Worm (Caenorhabditis elegans) whole organism, late embryonic: ENCODE data around the gene aqp-8.

Experiments
- C08G9.2 ChIP-seq: sonication (generic microtip); optimal IDR thresholded peaks from 2 replicates; lab custom pipeline; 2016; ENCODE audit warnings: mild to moderate bottlenecking, missing genetic modification characterization, moderate library complexity, missing compliant biosample characterization
- C38D4.7 ChIP-seq: fragments of 200-800 bp; sonication (Bioruptor generic); optimal IDR thresholded peaks from 2 replicates; lab custom pipeline; 2018; ENCODE audit warnings: mild to moderate bottlenecking, missing genetic modification characterization, moderate library complexity, missing compliant biosample characterization
- F13H6.1 ChIP-seq: sonication (generic microtip); optimal IDR thresholded peaks from 2 replicates; lab custom pipeline; 2016; ENCODE audit warnings: missing genetic modification characterization, missing compliant biosample characterization
- K02D7.2 ChIP-seq: sonication (generic microtip); optimal IDR thresholded peaks from 2 replicates; lab custom pipeline; 2017; ENCODE audit warnings: mild to moderate bottlenecking, missing genetic modification characterization, missing compliant biosample characterization
- K09A11.1 ChIP-seq: sonication (generic microtip); optimal IDR thresholded peaks from 2 replicates; lab custom pipeline; 2017; ENCODE audit warnings: antibody characterized with exemption, mild to moderate bottlenecking, missing genetic modification characterization, missing compliant biosample characterization; ENCODE audit not compliant: insufficient read depth
- Y22D7AL.16 ChIP-seq: sonication (generic microtip); optimal IDR thresholded peaks from 2 replicates; lab custom pipeline; 2016; ENCODE audit warnings: missing genetic modification characterization, missing compliant biosample characterization
- ceh-14 ChIP-seq: sonication (generic microtip); optimal IDR thresholded peaks from 2 replicates; lab custom pipeline; 2016; ENCODE audit warnings: missing genotype, missing genetic modification characterization, missing compliant biosample characterization
- ceh-18 ChIP-seq: sonication (generic microtip); optimal IDR thresholded peaks from 2 replicates; lab custom pipeline; 2016; ENCODE audit warnings: missing genetic modification characterization, missing compliant biosample characterization
- ceh-2 ChIP-seq: sonication (generic microtip); optimal IDR thresholded peaks from 2 replicates; lab custom pipeline; 2016; ENCODE audit warnings: missing genotype, missing genetic modification characterization, missing compliant biosample characterization
- ceh-31 ChIP-seq: sonication (generic microtip); optimal IDR thresholded peaks from 2 replicates; lab custom pipeline; 2016; ENCODE audit warnings: missing genetic modification characterization, missing compliant biosample characterization
- ceh-48 ChIP-seq: sonication (generic microtip); optimal IDR thresholded peaks from 2 replicates; lab custom pipeline; 2016; ENCODE audit warnings: missing genetic modification characterization, inconsistent platforms, missing compliant biosample characterization
- ceh-6 ChIP-seq: fragments of 200-800 bp; sonication (Bioruptor generic); optimal IDR thresholded peaks from 2 replicates; lab custom pipeline; 2018; ENCODE audit warnings: mild to moderate bottlenecking, missing genetic modification characterization, missing compliant biosample characterization
- ceh-9 ChIP-seq: sonication (generic microtip); optimal IDR thresholded peaks from 2 replicates; lab custom pipeline; 2016; ENCODE audit warnings: mild to moderate bottlenecking, missing genetic modification characterization, inconsistent platforms, missing compliant biosample characterization
- dmd-4 ChIP-seq: sonication (generic microtip); optimal IDR thresholded peaks from 2 replicates; lab custom pipeline; 2016; ENCODE audit warnings: borderline replicate concordance, missing genetic modification characterization, missing compliant biosample characterization
- dve-1 ChIP-seq: sonication (generic microtip); optimal IDR thresholded peaks from 2 replicates; lab custom pipeline; 2017; ENCODE audit warnings: antibody characterized with exemption, mild to moderate bottlenecking, missing genetic modification characterization, missing compliant biosample characterization
- elt-2 ChIP-seq: sonication (generic microtip); optimal IDR thresholded peaks from 2 replicates; lab custom pipeline; 2016; ENCODE audit warnings: missing genetic modification reagents, missing genetic modification characterization, missing compliant biosample characterization
- fax-1 ChIP-seq: sonication (generic microtip); optimal IDR thresholded peaks from 2 replicates; lab custom pipeline; 2016; ENCODE audit warnings: missing genotype, missing genetic modification characterization, missing compliant biosample characterization
- fkh-10 ChIP-seq: fragments of 150-350 bp; optimal IDR thresholded peaks from 2 replicates; lab custom pipeline; 2014; ENCODE audit warnings: missing biosample characterization, missing genetic modification reagents, missing genetic modification characterization
- gmeb-2 ChIP-seq: sonication (generic microtip); optimal IDR thresholded peaks from 2 replicates; lab custom pipeline; 2016; ENCODE audit warnings: missing genetic modification characterization, inconsistent platforms, missing compliant biosample characterization
- hlh-13 ChIP-seq: fragments of 200-800 bp; sonication (Bioruptor generic); optimal IDR thresholded peaks from 2 replicates; lab custom pipeline; 2018; ENCODE audit warnings: mild to moderate bottlenecking, missing genetic modification characterization, missing compliant biosample characterization
- lim-6 ChIP-seq: sonication (generic microtip); optimal IDR thresholded peaks from 2 replicates; lab custom pipeline; 2016; ENCODE audit warnings: missing genetic modification characterization, missing compliant biosample characterization
- lin-11 ChIP-seq: fragments of 200-800 bp; sonication (Bioruptor generic); optimal IDR thresholded peaks from 2 replicates; lab custom pipeline; 2018; ENCODE audit warnings: mild to moderate bottlenecking, missing genetic modification characterization, missing compliant biosample characterization
- nhr-11 ChIP-seq: fragments of 150-350 bp; optimal IDR thresholded peaks from 2 replicates; lab custom pipeline; 2014; ENCODE audit warnings: missing biosample characterization, missing genetic modification characterization
- nhr-232 ChIP-seq: sonication (generic microtip); optimal IDR thresholded peaks from 2 replicates; lab custom pipeline; 2016; ENCODE audit warnings: missing genetic modification characterization, missing compliant biosample characterization
- odd-2 ChIP-seq: sonication (generic microtip); optimal IDR thresholded peaks from 2 replicates; lab custom pipeline; 2017; ENCODE audit warnings: antibody characterized with exemption, mild to moderate bottlenecking, missing genetic modification characterization, missing compliant biosample characterization
- pag-3 ChIP-seq: sonication (generic microtip); optimal IDR thresholded peaks from 2 replicates; lab custom pipeline; 2016; ENCODE audit warnings: missing compliant biosample characterization, missing genetic modification characterization, borderline replicate concordance
- pros-1 ChIP-seq: fragments of 150-350 bp; optimal IDR thresholded peaks from 2 replicates; lab custom pipeline; 2014; ENCODE audit warnings: missing biosample characterization, missing genetic modification reagents, missing genetic modification characterization
- rnt-1 ChIP-seq: sonication (generic microtip); optimal IDR thresholded peaks from 2 replicates; lab custom pipeline; 2016; ENCODE audit warnings: missing genetic modification characterization, missing compliant biosample characterization
- sdc-2 ChIP-seq: sonication (generic microtip); optimal IDR thresholded peaks from 2 replicates; lab custom pipeline; 2016; ENCODE audit warnings: missing genotype, missing genetic modification characterization, missing compliant biosample characterization
- sox-2 ChIP-seq: fragments of 200-800 bp; sonication (Bioruptor generic); IDR thresholded peaks from 2 replicates; pipeline ENCODE4 v1.3.6; 2022; ENCODE audit warnings: missing genetic modification reagents, missing genetic modification characterization, missing compliant biosample characterization
- sox-4 ChIP-seq: sonication (generic microtip); optimal IDR thresholded peaks from 2 replicates; lab custom pipeline; 2017; ENCODE audit warnings: mild to moderate bottlenecking, missing genetic modification characterization, inconsistent platforms, missing compliant biosample characterization
- tbx-2 ChIP-seq: sonication (generic microtip); optimal IDR thresholded peaks from 2 replicates; lab custom pipeline; 2016; ENCODE audit warnings: missing genetic modification characterization, missing compliant biosample characterization
- tbx-7 ChIP-seq: sonication (generic microtip); optimal IDR thresholded peaks from 2 replicates; lab custom pipeline; 2016; ENCODE audit warnings: missing genotype, missing genetic modification characterization, missing compliant biosample characterization
- ttx-3 ChIP-seq: sonication (generic microtip); optimal IDR thresholded peaks from 2 replicates; lab custom pipeline; 2016; ENCODE audit warnings: missing genetic modification reagents, missing genetic modification characterization, missing compliant biosample characterization
- unc-3 ChIP-seq, 2 experiments: fragments of 200-800 bp in 1 of 2; sonication (Bioruptor generic) in 1 of 2; sonication (generic microtip) in 1 of 2; conservative IDR thresholded peaks in 1 of 2; optimal IDR thresholded peaks in 1 of 2; 2 replicates each; pipeline versions ENCODE4 v1.3.6 to Lab custom; 2016 to 2022; ENCODE audit warnings: missing compliant biosample characterization in 2 of 2, missing genetic modification characterization in 2 of 2, missing genetic modification reagents in 1 of 2
- unc-42 ChIP-seq: sonication (generic microtip); optimal IDR thresholded peaks from 2 replicates; lab custom pipeline; 2016; ENCODE audit warnings: missing genotype, missing genetic modification characterization, missing compliant biosample characterization
- unc-55 ChIP-seq: sonication (generic microtip); optimal IDR thresholded peaks from 2 replicates; lab custom pipeline; 2017; ENCODE audit warnings: missing biosample characterization, missing genetic modification reagents, missing genetic modification characterization
- unc-86 ChIP-seq: sonication (generic microtip); optimal IDR thresholded peaks from 2 replicates; lab custom pipeline; 2016; ENCODE audit warnings: missing genetic modification characterization, missing compliant biosample characterization
- ztf-16 ChIP-seq: sonication (generic microtip); optimal IDR thresholded peaks from 2 replicates; lab custom pipeline; 2017; ENCODE audit warnings: missing genetic modification characterization, missing compliant biosample characterization

Gene aqp-8

DNA sequence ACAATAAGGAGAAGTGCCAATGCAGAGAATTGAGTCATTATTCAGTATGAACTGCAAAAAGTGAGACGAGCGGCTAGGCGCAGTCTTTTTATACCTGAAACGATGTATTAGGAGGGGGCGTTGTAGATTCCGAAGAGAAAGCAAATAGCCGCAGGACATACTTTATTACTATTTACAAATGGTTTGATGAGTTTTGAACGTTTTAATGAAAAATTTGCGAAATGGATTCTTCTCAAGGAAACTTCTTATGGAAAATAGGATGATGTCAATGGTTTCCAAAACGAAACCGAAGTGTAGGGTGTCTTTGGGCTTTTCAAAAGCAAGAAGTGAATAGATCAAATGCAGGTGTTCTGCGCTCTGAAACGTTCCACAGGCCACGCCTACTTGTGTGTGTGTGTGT is 26.7 kb downstream of the aqp-8 start, which contains the start of gene flp-11:
TSS of gene flp-11 (minus strand) at position 101 of the 400 bp plus-strand sequence.
- TF ChIP-seq F13H6.1 = no peak
- no peak for TF ChIP-seq ceh-48 (tag; lab: Kevin White, UChicago)
- TF ChIP-seq unc-86 = no peak
- TF ChIP-seq tbx-2 (tag; lab: Kevin White, UChicago) = no peak
- no peak for TF ChIP-seq pag-3 (tag; lab: Kevin White, UChicago)
- no peak for TF ChIP-seq unc-55 (GFP tag; lab: Kevin White, UChicago)
- TF ChIP-seq K02D7.2 (tag; lab: Kevin White, UChicago) = no peak
- TF ChIP-seq dve-1 (tag; lab: Kevin White, UChicago) = no peak
- TF ChIP-seq unc-3 (GFP tag; conservative IDR thresholded peaks at IDR 0.05; lab: Robert Waterston, UW) = no peak
- TF ChIP-seq unc-3 (tag; optimal IDR thresholded peaks at IDR 0.05; lab: Kevin White, UChicago) = no peak
- no peak for TF ChIP-seq ceh-31 (tag; lab: Kevin White, UChicago)
- TF ChIP-seq Y22D7AL.16 (tag; lab: Kevin White, UChicago) = no peak
- TF ChIP-seq lim-6 (tag; lab: Kevin White, UChicago) = no peak

DNA sequence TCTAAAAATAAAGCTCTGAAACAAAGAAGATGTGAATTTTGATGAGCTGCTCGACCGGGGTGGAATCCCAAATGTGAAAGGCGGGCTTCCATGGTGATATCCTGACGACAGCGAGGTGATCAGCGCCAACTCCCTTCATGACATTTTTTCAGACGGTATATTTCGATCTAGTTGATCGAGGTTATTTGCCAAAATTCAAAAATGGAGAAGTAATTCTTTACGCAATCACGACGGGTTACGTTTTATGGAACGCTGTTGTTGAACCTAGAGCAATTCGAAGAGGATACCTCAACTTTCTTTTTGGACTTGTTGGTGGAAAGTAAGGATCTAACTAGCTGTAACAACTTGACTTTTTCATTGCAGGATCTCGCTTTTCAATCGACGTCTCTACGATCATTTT is 28.1 kb downstream of the aqp-8 start:
- TF ChIP-seq odd-2 (tag; lab: Kevin White, UChicago) = no peak
- TF ChIP-seq nhr-11 = no peak

DNA sequence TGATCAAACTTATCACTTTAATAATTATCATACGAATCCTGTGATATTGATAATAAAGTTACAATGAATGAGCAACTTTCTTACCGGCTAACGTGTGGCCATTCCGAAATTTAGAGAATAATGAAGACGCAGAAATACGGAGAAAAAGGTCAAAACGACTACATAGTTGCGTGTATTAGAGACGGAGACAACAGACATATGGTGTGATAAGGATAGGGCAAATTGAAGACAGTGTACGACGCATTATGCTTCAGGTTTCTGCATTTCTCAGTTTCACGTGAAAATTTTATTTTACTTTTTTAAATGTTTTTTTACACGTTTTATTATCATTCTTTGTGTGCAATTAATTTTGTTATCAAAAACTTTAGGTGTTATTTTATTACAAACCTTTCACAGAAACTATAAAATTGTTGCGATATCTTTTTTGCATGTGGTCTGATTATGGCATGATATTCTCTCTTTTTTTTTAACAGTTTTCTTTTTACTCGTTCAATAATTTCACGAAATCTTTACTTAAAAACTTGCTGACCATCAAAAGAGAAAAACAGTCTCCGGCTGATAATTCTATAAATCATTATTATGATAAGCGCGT is 31.5 kb downstream of the aqp-8 start, which contains the start of gene tmem-135:
TSS of gene tmem-135 (plus strand) at position 542 of the 592 bp plus-strand sequence.
- peak; percentile 44 for TF ChIP-seq elt-2 (tag; lab: Kevin White, UChicago)
- TF ChIP-seq K09A11.1 (tag; lab: Kevin White, UChicago) = no peak
- TF ChIP-seq sox-4 (tag; lab: Kevin White, UChicago) = no peak
- TF ChIP-seq fax-1 = no peak

DNA sequence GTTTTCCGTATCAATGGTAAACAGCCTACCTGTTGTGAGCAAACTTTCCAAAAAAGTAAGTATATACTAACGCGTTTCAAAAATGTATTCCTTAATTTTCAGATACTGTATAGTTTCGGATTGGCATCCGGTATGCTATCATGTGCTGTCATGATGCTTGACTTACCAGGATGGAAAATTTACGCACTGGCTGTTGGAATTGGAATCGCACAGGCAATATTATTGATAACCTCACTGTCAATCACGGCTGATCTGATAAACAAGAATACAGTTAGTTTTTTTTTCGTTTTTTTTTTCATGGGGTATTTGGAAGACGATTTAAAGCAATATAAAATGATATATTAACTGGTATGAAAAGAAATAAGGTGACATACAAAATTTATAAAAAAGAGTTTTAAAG is 32.9 kb downstream of the aqp-8 start:
- TF ChIP-seq ceh-6 (GFP tag; lab: Kevin White, UChicago) (no peak), C38D4.7 (GFP tag; lab: Kevin White, UChicago) (no peak), ceh-2 (no peak), ceh-18 (tag; lab: Kevin White, UChicago) (no peak), unc-42 (tag; lab: Kevin White, UChicago) (no peak), hlh-13 (GFP tag; lab: Kevin White, UChicago) (no peak), sox-2 (GFP tag; lab: Robert Waterston, UW) (no peak), unc-86 (no peak), ttx-3 (no peak), C08G9.2 (tag; lab: Kevin White, UChicago) (no peak), pros-1 (tag; lab: Kevin White, UChicago) (no peak), ceh-9 (tag; lab: Kevin White, UChicago) (no peak), lim-6 (tag; lab: Kevin White, UChicago) (no peak)
- TF ChIP-seq, all 69 proteins: peak for 0

DNA sequence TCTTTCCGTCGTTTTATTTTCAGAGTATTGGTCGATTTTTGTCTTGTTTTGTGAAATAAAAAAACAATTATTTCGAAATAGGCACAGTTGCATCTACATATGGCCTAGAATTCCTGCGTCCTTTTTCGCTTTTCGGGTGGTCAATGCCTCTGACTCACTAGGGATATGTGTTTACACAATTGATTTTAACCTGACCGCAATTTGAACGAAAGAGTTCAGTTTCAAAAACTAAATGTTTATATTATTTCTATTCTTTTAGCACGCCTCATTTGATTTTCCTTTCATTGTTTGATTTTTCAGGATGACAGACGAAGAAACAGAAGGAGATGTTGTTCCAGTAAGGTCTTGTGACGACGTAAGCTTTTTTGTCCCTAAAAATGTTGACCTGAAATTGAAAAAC is 37.0 kb downstream of the aqp-8 start, which contains the start of gene mfsd-12:
TSS of gene mfsd-12 (plus strand) at position 301 of the 400 bp plus-strand sequence.
- TF ChIP-seq lin-11 (tag; lab: Kevin White, UChicago) (no peak), rnt-1 (tag; lab: Kevin White, UChicago) (no peak), fkh-10 (GFP tag; lab: Kevin White, UChicago) (no peak), nhr-232 (tag; lab: Kevin White, UChicago) (no peak), gmeb-2 (tag; lab: Kevin White, UChicago) (no peak), dmd-4 (tag; lab: Kevin White, UChicago) (no peak), tbx-7 (tag; lab: Kevin White, UChicago) (no peak), nhr-11 (no peak), sdc-2 (tag; lab: Kevin White, UChicago) (no peak), odd-2 (tag; lab: Kevin White, UChicago) (no peak), ztf-16 (no peak), ceh-14 (tag; lab: Kevin White, UChicago) (no peak), ceh-48 (tag; lab: Kevin White, UChicago) (no peak)
